Worm (Caenorhabditis elegans): ENCODE data around the gene ZK287.7.

ce11 chrV:9672495-9672894 is 20.4 kb upstream of the ZK287.7 start:
- TF ChIP-seq W03F9.2 (tag; optimal IDR thresholded peaks at IDR 0.05) (no peak), dao-5 (tag; optimal IDR thresholded peaks at IDR 0.05) (no peak), him-1 (tag; optimal IDR thresholded peaks at IDR 0.05) (no peak)

Measured in whole organism, L4/young adult.